Worm (Caenorhabditis elegans) whole organism, L1 larva: ENCODE measurements around the gene Y51H7BR.8.

ENCODE experiments used
- pag-3 ChIP-seq: sonication (generic microtip); optimal IDR thresholded peaks from 2 replicates; lab custom pipeline; 2017; ENCODE audit warnings: missing genetic modification characterization, mild to moderate bottlenecking, missing compliant biosample characterization, antibody characterized with exemption, borderline replicate concordance; ENCODE audit not compliant: insufficient read depth
- rnt-1 ChIP-seq: sonication (generic microtip); optimal IDR thresholded peaks from 2 replicates; lab custom pipeline; 2016; ENCODE audit warnings: mild to moderate bottlenecking, missing genetic modification characterization, moderate library complexity, missing compliant biosample characterization
- unc-62 ChIP-seq: fragments of 150-350 bp; optimal IDR thresholded peaks from 2 replicates; lab custom pipeline; 2014; ENCODE audit warnings: missing biosample characterization, missing genetic modification reagents, missing genetic modification characterization

DNA sequence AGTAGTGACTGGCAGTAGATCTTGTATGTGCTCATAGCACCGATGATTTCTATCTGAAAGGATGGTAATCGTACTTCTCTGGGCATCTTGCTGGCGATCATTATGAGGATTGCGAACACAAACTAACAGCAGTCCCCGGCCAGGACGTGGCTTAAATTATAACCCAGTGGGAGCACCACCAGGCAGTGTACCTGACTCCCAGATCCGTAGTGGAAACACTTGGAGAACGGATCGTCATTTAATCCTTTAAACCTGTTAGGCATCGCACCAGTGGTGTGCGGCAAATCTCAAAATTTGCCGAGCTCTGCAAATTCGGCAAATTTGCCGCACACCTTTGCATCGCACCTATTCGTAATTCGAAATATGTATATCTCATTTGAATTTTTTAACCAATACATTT, 48.6 kb downstream of the Y51H7BR.8 start, which contains the start of gene K05F6.8:
- no peak for TF ChIP-seq unc-62
- TF ChIP-seq rnt-1 (tag; lab: Kevin White, UChicago), result no peak
- no peak for TF ChIP-seq pag-3 (tag; lab: Kevin White, UChicago)
